Fruit fly (Drosophila melanogaster): ENCODE measurements around the gene Edg84A.

Gene Edg84A

DNA sequence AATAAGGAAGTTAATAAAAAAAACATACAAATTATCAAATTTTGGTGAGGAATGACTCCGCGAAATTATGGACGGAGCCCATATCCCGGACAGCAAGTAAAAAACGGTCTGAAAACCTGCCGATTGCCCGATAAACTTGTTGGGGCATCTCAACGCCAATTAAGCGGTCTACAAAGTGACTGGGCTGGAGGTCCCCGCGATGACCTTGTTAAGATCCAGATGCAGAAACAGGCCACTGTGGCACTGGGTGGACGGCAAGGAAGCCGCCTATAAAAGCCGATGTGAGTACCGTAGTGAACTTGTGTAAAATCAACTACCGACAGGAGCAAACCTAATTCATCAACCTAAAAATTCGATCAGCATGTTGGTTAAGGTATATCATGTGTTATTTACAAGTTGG lies at the start of gene Edg84A:
Gene Edg84A, plus strand, starts transcription at position 301 of the 400 bp plus-strand sequence.
- TF ChIP-seq CG8119 (GFP tag; IDR thresholded peaks at IDR 0.05) (no peak), Hr38 (GFP tag; optimal IDR thresholded peaks at IDR 0.05) (no peak), Hr39 (GFP tag; optimal IDR thresholded peaks at IDR 0.05) (no peak)

- TF ChIP-seq CG1621 (tag; optimal IDR thresholded peaks at IDR 0.05), result no peak
- no peak for TF ChIP-seq CG32006 (GFP tag; optimal IDR thresholded peaks at IDR 0.05)
- TF ChIP-seq Sox14 (GFP tag; optimal IDR thresholded peaks at IDR 0.05), result no peak
- TF ChIP-seq CG10631 (GFP tag; optimal IDR thresholded peaks at IDR 0.05), result no peak
- no peak for TF ChIP-seq Eip75B (GFP tag; optimal IDR thresholded peaks at IDR 0.05)
- no peak for TF ChIP-seq CG10669 (GFP tag; optimal IDR thresholded peaks at IDR 0.05)
- TF ChIP-seq net (GFP tag; optimal IDR thresholded peaks at IDR 0.05), result no peak
- TF ChIP-seq dac (GFP tag; optimal IDR thresholded peaks at IDR 0.05), result no peak
- no peak for TF ChIP-seq dsx (GFP tag; optimal IDR thresholded peaks at IDR 0.05; ENCODE audit: poor library complexity, severe bottlenecking)
- TF ChIP-seq Eip78C (GFP tag), result no peak
- no peak for TF ChIP-seq eg (GFP tag; IDR thresholded peaks at IDR 0.05)
- no peak for TF ChIP-seq svp (GFP tag)
- no peak for TF ChIP-seq CG9139 (GFP tag; optimal IDR thresholded peaks at IDR 0.05)
Observed at dm6 chr3R:6640932-6641331, 43.3 kb upstream of the Edg84A start, which contains the start of gene CG31286. Gene CG31286, plus strand, starts transcription at chr3R:6641232.

DNA sequence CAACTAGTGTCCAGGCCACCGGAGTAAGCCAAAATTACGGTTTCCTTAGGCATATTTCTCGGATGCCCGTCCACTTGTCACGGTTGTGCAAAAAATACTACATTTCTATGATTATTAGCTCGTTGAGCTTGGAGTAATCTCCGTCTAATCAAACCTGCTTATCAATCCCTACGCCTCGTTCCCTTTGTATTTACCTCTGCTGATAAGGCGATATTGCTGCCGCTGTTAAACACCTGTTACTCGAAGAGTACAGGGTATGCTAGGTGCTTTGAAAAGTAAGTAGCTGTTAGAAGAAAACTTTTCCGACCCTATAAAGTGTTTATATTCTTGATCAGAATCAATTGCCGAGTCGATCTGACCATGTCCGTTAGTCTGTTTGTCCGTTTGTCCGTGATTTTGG lies 39.9 kb upstream of the Edg84A start, which contains the start of gene Ass:
Gene Ass, minus strand, starts transcription at position 101 of the 400 bp plus-strand sequence.
- TF ChIP-seq Eip78C (GFP tag) (no peak), CG34406 (GFP tag; optimal IDR thresholded peaks at IDR 0.05) (no peak), CG9139 (GFP tag; optimal IDR thresholded peaks at IDR 0.05) (no peak), Smox (GFP tag; optimal IDR thresholded peaks at IDR 0.05) (no peak), fkh (GFP tag; optimal IDR thresholded peaks at IDR 0.05) (no peak), CG15336 (GFP tag; IDR thresholded peaks at IDR 0.05) (no peak), Ets21C (GFP tag; optimal IDR thresholded peaks at IDR 0.05) (no peak), CG6163 (GFP tag; IDR thresholded peaks at IDR 0.05) (no peak), CG6792 (GFP tag; optimal IDR thresholded peaks at IDR 0.05) (no peak), pdm3 (GFP tag; optimal IDR thresholded peaks at IDR 0.05) (no peak)

DNA sequence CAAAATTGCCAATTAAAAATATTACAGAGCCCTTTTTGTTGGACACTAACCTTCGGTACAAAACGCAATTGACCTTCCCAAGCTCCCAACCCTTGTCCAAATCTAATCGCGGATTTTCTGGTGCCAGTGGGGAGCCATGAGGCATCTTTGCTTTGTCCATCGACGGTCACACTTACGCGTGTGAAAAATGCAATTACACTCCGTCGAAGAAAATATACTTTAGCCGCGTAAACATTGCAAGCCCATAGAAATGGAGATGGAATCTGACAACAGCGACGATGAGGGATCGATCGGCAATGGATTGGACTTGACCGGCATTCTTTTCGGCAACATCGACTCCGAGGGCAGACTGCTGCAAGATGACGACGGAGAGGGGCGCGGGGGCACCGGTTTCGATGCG lies 37.5 kb upstream of the Edg84A start, which contains the start of gene Taf1:
Gene Taf1, plus strand, starts transcription at position 150 of the 400 bp plus-strand sequence.
- no peak for TF ChIP-seq lz (GFP tag; optimal IDR thresholded peaks at IDR 0.05)
- TF ChIP-seq eg (GFP tag; IDR thresholded peaks at IDR 0.05), result no peak
- no peak for TF ChIP-seq CG6163 (GFP tag; IDR thresholded peaks at IDR 0.05)
- TF ChIP-seq CG7368 (GFP tag; optimal IDR thresholded peaks at IDR 0.05), result no peak
- TF ChIP-seq CG8119 (GFP tag; IDR thresholded peaks at IDR 0.05), result no peak
- no peak for TF ChIP-seq svp (GFP tag)
- no peak for TF ChIP-seq fd85E (GFP tag; optimal IDR thresholded peaks at IDR 0.05)
- no peak for TF ChIP-seq Eip78C (GFP tag)
- no peak for TF ChIP-seq OdsH (GFP tag; optimal IDR thresholded peaks at IDR 0.05)
- no peak for TF ChIP-seq CG6792 (GFP tag; optimal IDR thresholded peaks at IDR 0.05)
- no peak for TF ChIP-seq Hr39 (GFP tag; optimal IDR thresholded peaks at IDR 0.05)
- TF ChIP-seq CG1621 (tag; optimal IDR thresholded peaks at IDR 0.05), result no peak
- TF ChIP-seq CG8632 (GFP tag; optimal IDR thresholded peaks at IDR 0.05), result no peak
- no peak for TF ChIP-seq CG8319 (GFP tag; optimal IDR thresholded peaks at IDR 0.05)

dm6 chr3R:6657278-6658246 lies 26.7 kb upstream of the Edg84A start, which contains the start of the genes CG1307 and twr:
Gene CG1307, minus strand, starts transcription at chr3R:6657442.
Gene twr, plus strand, starts transcription at chr3R:6657882.
- TF ChIP-seq achi (GFP tag; optimal IDR thresholded peaks at IDR 0.05) (peak; percentile 96), CG6854 (GFP tag; optimal IDR thresholded peaks at IDR 0.05) (no peak), Blimp-1 (GFP tag; optimal IDR thresholded peaks at IDR 0.05) (no peak), Eip93F (GFP tag; optimal IDR thresholded peaks at IDR 0.05) (no peak), vri (GFP tag; optimal IDR thresholded peaks at IDR 0.05) (no peak), topi (GFP tag; optimal IDR thresholded peaks at IDR 0.05) (no peak), svp (GFP tag) (no peak), CG1621 (tag; optimal IDR thresholded peaks at IDR 0.05) (no peak), esn (GFP tag; optimal IDR thresholded peaks at IDR 0.05) (peak; percentile 13), dsx (GFP tag; optimal IDR thresholded peaks at IDR 0.05; ENCODE audit: poor library complexity, severe bottlenecking) (no peak), CG7368 (GFP tag; optimal IDR thresholded peaks at IDR 0.05) (no peak), CG11902 (GFP tag; optimal IDR thresholded peaks at IDR 0.05) (no peak), CG3919 (GFP tag; optimal IDR thresholded peaks at IDR 0.05) (no peak), net (GFP tag; optimal IDR thresholded peaks at IDR 0.05) (no peak), pdm3 (GFP tag; optimal IDR thresholded peaks at IDR 0.05) (no peak), CG11762 (GFP tag; optimal IDR thresholded peaks at IDR 0.05; ENCODE audit: insufficient read depth) (no peak), Ets96B (tag; optimal IDR thresholded peaks at IDR 0.05) (no peak), Met (GFP tag; optimal IDR thresholded peaks at IDR 0.05) (no peak)
